Worm (Caenorhabditis elegans): ENCODE data around the gene sre-19.

DNA sequence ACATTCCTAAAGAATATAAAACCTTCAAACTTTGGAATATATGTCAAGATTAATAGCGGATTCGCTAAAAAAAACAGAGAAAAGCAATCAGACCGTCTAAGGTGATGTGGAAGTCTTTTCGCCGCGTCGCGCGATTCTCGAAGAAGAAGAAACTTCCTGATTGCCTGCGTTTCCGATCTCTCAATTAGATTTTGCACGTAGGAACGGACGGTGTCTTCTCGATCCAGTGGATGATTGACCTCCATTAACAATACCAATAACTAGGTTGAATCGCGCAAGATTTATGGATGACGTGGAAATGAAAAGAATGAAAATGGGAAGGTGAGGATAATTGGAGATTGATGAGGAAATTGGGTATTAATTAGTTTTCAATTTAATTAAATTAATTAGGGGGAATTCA, 21.6 kb downstream of the sre-19 start:
- TF ChIP-seq hmg-4 (GFP tag; optimal IDR thresholded peaks at IDR 0.05) (no peak), tbx-37 (GFP tag; conservative IDR thresholded peaks at IDR 0.05) (no peak), sea-1 (GFP tag; conservative IDR thresholded peaks at IDR 0.05) (no peak), hnd-1 (tag; optimal IDR thresholded peaks at IDR 0.05) (no peak), ceh-36 (tag; optimal IDR thresholded peaks at IDR 0.05) (no peak), ama-1 (optimal IDR thresholded peaks at IDR 0.05) (no peak), flt-1 (GFP tag; IDR thresholded peaks at IDR 0.05) (no peak), F13C5.2 (tag; optimal IDR thresholded peaks at IDR 0.05) (no peak), scrt-1 (GFP tag; IDR thresholded peaks at IDR 0.05) (no peak), ets-7 (tag; optimal IDR thresholded peaks at IDR 0.05) (no peak), tra-4 (tag; optimal IDR thresholded peaks at IDR 0.05) (no peak), hmbx-1 (tag; optimal IDR thresholded peaks at IDR 0.05) (no peak), B0310.2 (tag; optimal IDR thresholded peaks at IDR 0.05) (no peak), pes-1 (GFP tag; IDR thresholded peaks at IDR 0.05) (no peak)
